Fruit fly (Drosophila melanogaster): ENCODE measurements around the gene Cpr67B.

Gene Cpr67B

DNA sequence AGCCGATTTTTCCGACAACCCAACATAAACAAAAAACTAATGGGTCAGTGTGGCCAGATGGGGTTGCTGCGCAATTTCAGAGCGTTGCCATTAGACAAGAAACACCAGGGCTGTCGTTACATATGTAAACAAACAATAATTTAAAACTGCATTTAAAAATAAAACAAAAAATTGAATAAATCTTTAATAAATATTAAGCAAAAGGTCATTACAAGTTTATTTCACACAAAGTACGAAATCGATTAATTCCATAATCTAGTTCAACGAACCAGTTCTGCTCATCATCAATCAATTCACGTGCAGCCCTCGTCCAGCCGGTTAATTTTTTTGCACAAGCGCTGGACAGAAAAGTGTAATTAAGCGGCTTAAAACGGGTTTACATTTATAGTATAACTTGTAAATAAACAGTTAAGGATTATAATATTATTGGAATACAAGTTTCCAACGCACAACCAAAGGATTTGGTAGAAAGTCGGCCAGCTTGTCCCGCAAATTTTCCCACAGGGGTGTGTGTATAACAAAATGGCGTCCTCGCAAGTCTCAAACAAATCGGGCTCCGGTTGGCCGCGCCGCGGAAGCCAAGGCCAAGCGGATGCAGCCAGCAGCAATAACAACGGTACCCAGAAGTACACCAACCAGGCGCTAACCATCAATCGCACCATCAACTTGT is 6.3 kb downstream of the Cpr67B start, which contains the start of the genes CG4022 and Cpsf5 (continued):
- TF ChIP-seq row (GFP tag; IDR thresholded peaks at IDR 0.05) (peak; percentile 95), CG12391 (tag; optimal IDR thresholded peaks at IDR 0.05) (peak; percentile 95), CG18262 (tag; optimal IDR thresholded peaks at IDR 0.05) (peak; percentile 84), CG1647 (GFP tag; optimal IDR thresholded peaks at IDR 0.05) (peak; percentile 53), dan (GFP tag; IDR thresholded peaks at IDR 0.05) (no peak), CG30020 (tag; optimal IDR thresholded peaks at IDR 0.05) (peak; percentile 78), CG7372 (GFP tag; IDR thresholded peaks at IDR 0.05) (peak; percentile 84)

DNA sequence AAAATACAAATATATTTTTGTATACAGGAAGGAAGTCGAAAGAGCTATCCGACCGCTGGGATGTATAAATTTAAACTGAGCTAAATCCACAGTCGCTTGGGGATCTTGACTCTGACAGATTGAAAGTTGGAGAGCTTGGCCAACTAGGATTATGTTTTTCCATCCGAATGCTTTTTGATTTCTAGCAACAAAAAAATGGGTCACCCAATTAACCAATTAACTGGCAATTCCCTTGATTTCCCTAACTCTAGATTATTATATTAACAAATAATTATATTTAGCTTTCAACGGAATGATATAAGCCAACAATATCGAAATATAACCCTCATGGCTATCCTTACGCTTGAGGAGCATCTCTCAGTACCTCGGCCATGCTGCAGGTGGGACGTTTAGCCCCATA is 12.7 kb downstream of the Cpr67B start, which contains the start of gene CG3982:
Gene CG3982 (minus strand): TSS at position 101 of the 400 bp plus-strand sequence.
- TF ChIP-seq pros (GFP tag; optimal IDR thresholded peaks at IDR 0.05) = no peak
- no peak for TF ChIP-seq phol (tag; optimal IDR thresholded peaks at IDR 0.05)
- TF ChIP-seq E2f2 (GFP tag; IDR thresholded peaks at IDR 0.05) = no peak
- TF ChIP-seq twi (tag; optimal IDR thresholded peaks at IDR 0.05) = no peak
- no peak for TF ChIP-seq CG11247 (GFP tag; IDR thresholded peaks at IDR 0.05)
- TF ChIP-seq YL-1 (GFP tag; optimal IDR thresholded peaks at IDR 0.05) = no peak
- no peak for TF ChIP-seq Max (GFP tag; optimal IDR thresholded peaks at IDR 0.05)
- TF ChIP-seq HLH3B (GFP tag; IDR thresholded peaks at IDR 0.05) = no peak
- no peak for TF ChIP-seq CG14441 (GFP tag; IDR thresholded peaks at IDR 0.05)
- TF ChIP-seq slou (GFP tag; optimal IDR thresholded peaks at IDR 0.05) = no peak
- no peak for TF ChIP-seq CG6689 (GFP tag; IDR thresholded peaks at IDR 0.05)
- TF ChIP-seq H2.0 (GFP tag; IDR thresholded peaks at IDR 0.05) = no peak
- no peak for TF ChIP-seq CG17829 (tag; optimal IDR thresholded peaks at IDR 0.05)
- no peak for TF ChIP-seq row (GFP tag; IDR thresholded peaks at IDR 0.05)
- no peak for TF ChIP-seq dmrt11E (tag; optimal IDR thresholded peaks at IDR 0.05)
- no peak for TF ChIP-seq rib (GFP tag; IDR thresholded peaks at IDR 0.05)
- TF ChIP-seq lbe (GFP tag; optimal IDR thresholded peaks at IDR 0.05) = no peak
- TF ChIP-seq Hr39 (optimal IDR thresholded peaks at IDR 0.05) = no peak

DNA sequence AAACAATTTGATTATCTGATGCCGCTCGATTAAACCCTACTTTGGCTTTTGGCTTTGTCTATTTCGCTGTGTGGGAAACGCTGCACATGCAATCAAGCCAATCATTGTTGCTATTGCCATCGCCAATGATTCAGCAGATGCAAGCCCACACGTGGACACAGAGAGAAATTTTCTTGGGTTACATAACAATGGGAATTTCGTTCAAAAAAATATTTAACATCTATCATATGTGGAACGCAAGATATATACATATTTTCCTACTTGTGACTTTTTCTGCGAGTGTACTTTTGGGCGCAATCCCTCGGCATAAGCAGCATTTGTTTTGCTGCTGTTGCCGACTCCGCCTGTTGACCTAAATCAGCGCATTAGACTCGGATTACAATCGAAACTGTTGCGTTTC is 14.7 kb downstream of the Cpr67B start:
- TF ChIP-seq ttk (GFP tag; IDR thresholded peaks at IDR 0.05) (0 out of 2 replicates have a peak, but pooled peaks have one; percentile 5), CG9797 (GFP tag; optimal IDR thresholded peaks at IDR 0.05) (no peak), sr (GFP tag; IDR thresholded peaks at IDR 0.05) (0 out of 3 replicates have a peak, but pooled peaks have one; percentile 25), ssp (GFP tag; IDR thresholded peaks at IDR 0.05) (no peak), CG12219 (GFP tag; optimal IDR thresholded peaks at IDR 0.05) (no peak), Abd-B (GFP tag; optimal IDR thresholded peaks at IDR 0.05) (no peak), Sox102F (GFP tag; optimal IDR thresholded peaks at IDR 0.05) (peak; percentile 25), vvl (GFP tag; IDR thresholded peaks at IDR 0.05) (peak; percentile 46; the same call in 1 of the 2 replicates), CG12071 (GFP tag; optimal IDR thresholded peaks at IDR 0.05) (no peak), ap (GFP tag; IDR thresholded peaks at IDR 0.05) (0 out of 2 replicates have a peak, but pooled peaks have one; percentile 35), CG17328 (GFP tag; IDR thresholded peaks at IDR 0.05) (0 out of 2 replicates have a peak, but pooled peaks have one; percentile 33), pan (optimal IDR thresholded peaks at IDR 0.05) (no peak), pan (GFP tag; optimal IDR thresholded peaks at IDR 0.05 in 1 of 2, IDR thresholded peaks at IDR 0.05 in 1 of 2) (peak in 1 of 2 experiments; percentile 64), CG18262 (tag; optimal IDR thresholded peaks at IDR 0.05) (no peak), CG5953 (GFP tag; IDR thresholded peaks at IDR 0.05) (0 out of 2 replicates have a peak, but pooled peaks have one; percentile 50), ranshi (GFP tag; IDR thresholded peaks at IDR 0.05) (0 out of 2 replicates have a peak, but pooled peaks have one; percentile 16), CG2199 (GFP tag; IDR thresholded peaks at IDR 0.05) (0 out of 3 replicates have a peak, but pooled peaks have one; percentile 33), ase (GFP tag; IDR thresholded peaks at IDR 0.05) (0 out of 3 replicates have a peak, but pooled peaks have one; percentile 10), CG10654 (GFP tag; optimal IDR thresholded peaks at IDR 0.05) (no peak), CG12299 (tag; optimal IDR thresholded peaks at IDR 0.05) (no peak), dimm (GFP tag; IDR thresholded peaks at IDR 0.05) (no peak), run (tag; optimal IDR thresholded peaks at IDR 0.05) (no peak), CG10366 (GFP tag; IDR thresholded peaks at IDR 0.05) (peak; percentile 54), Blimp-1 (GFP tag; optimal IDR thresholded peaks at IDR 0.05) (no peak), NfI (GFP tag; optimal IDR thresholded peaks at IDR 0.05) (no peak), Elba2 (GFP tag; optimal IDR thresholded peaks at IDR 0.05) (no peak)
